Worm (Caenorhabditis elegans) whole organism, midembryonic: ENCODE data around the gene npr-16.

ENCODE experiments used
- T22C8.4 ChIP-seq: fragments of 200-800 bp; sonication (Bioruptor generic); IDR thresholded peaks from 2 replicates; pipeline ENCODE4 v1.3.6; 2022; ENCODE audit warnings: missing genetic modification characterization, missing compliant biosample characterization
- cog-1 ChIP-seq: sonication (generic microtip); optimal IDR thresholded peaks from 2 replicates; lab custom pipeline; 2016; ENCODE audit warnings: missing genetic modification characterization, missing compliant biosample characterization
- flt-1 ChIP-seq: fragments of 200-800 bp; sonication (Bioruptor generic); IDR thresholded peaks from 2 replicates; pipeline ENCODE4 v1.3.6; 2022; ENCODE audit warnings: missing genetic modification characterization, missing compliant biosample characterization
- klf-2 ChIP-seq: fragments of 200-800 bp; sonication (Bioruptor generic); conservative IDR thresholded peaks from 2 replicates; pipeline ENCODE4 v1.3.6; 2022; ENCODE audit warnings: missing genetic modification reagents, missing genetic modification characterization, missing compliant biosample characterization
- med-1 ChIP-seq: sonication (generic microtip); optimal IDR thresholded peaks from 2 replicates; lab custom pipeline; 2017; ENCODE audit warnings: missing genetic modification characterization, mild to moderate bottlenecking, missing compliant biosample characterization, antibody characterized with exemption, missing genetic modification reagents; ENCODE audit not compliant: insufficient read depth
- ref-1 ChIP-seq: fragments of 200-800 bp; sonication (Bioruptor generic); conservative IDR thresholded peaks from 2 replicates; pipeline ENCODE4 v1.3.6; 2022; ENCODE audit warnings: missing genetic modification reagents, missing genetic modification characterization, missing compliant biosample characterization
- tab-1 ChIP-seq: fragments of 200-800 bp; sonication (Bioruptor generic); IDR thresholded peaks from 2 replicates; pipeline ENCODE4 v1.3.6; 2022; ENCODE audit warnings: missing genetic modification characterization, missing compliant biosample characterization
- ztf-23 ChIP-seq: fragments of 200-800 bp; sonication (Bioruptor generic); IDR thresholded peaks from 2 replicates; pipeline ENCODE4 v1.3.6; 2022; ENCODE audit warnings: missing genetic modification reagents, missing genetic modification characterization, missing compliant biosample characterization
- ztf-29 ChIP-seq: fragments of 200-800 bp; sonication (Bioruptor generic); IDR thresholded peaks from 2 replicates; pipeline ENCODE4 v1.3.6; 2022; ENCODE audit warnings: missing genetic modification reagents, missing genetic modification characterization, missing compliant biosample characterization

Gene npr-16

ce11 chrX:3563903-3564302 is 45.3 kb downstream of the npr-16 start, which contains the start of gene vit-4:
TSS of gene vit-4 (minus strand) at chrX:3563965.
- TF ChIP-seq ref-1 (no peak), ztf-23 (GFP tag; lab: Robert Waterston, UW) (no peak), tab-1 (GFP tag; lab: Robert Waterston, UW) (no peak), T22C8.4 (GFP tag; lab: Robert Waterston, UW) (no peak), ztf-29 (GFP tag; lab: Robert Waterston, UW) (no peak), klf-2 (no peak), cog-1 (tag; lab: Kevin White, UChicago) (no peak), med-1 (no peak), flt-1 (GFP tag; lab: Robert Waterston, UW) (no peak)

- TF ChIP-seq klf-2: no peak
- TF ChIP-seq ztf-29 (GFP tag; lab: Robert Waterston, UW): no peak
- TF ChIP-seq ztf-23 (GFP tag; lab: Robert Waterston, UW): no peak
- TF ChIP-seq cog-1 (tag; lab: Kevin White, UChicago): no peak
- TF ChIP-seq ref-1: no peak
- TF ChIP-seq med-1: no peak
- TF ChIP-seq T22C8.4 (GFP tag; lab: Robert Waterston, UW): no peak
Observed at ce11 chrX:3566856-3567255, 48.3 kb downstream of the npr-16 start.

- TF ChIP-seq tab-1 (GFP tag; lab: Robert Waterston, UW): no peak
- no peak for TF ChIP-seq ztf-29 (GFP tag; lab: Robert Waterston, UW)
- no peak for TF ChIP-seq flt-1 (GFP tag; lab: Robert Waterston, UW)
- TF ChIP-seq klf-2: no peak
- no peak for TF ChIP-seq ztf-23 (GFP tag; lab: Robert Waterston, UW)
- TF ChIP-seq med-1: no peak
- no peak for TF ChIP-seq T22C8.4 (GFP tag; lab: Robert Waterston, UW)
- TF ChIP-seq ref-1: no peak
Observed at ce11 chrX:3572490-3572889, 53.9 kb downstream of the npr-16 start, which contains the start of gene vit-3. TSS of gene vit-3 (minus strand) at chrX:3572549.

ce11 chrX:3573482-3573881 is 54.9 kb downstream of the npr-16 start, which contains the start of gene T27A10.5:
TSS of gene T27A10.5 (minus strand) at chrX:3573582.
- TF ChIP-seq tab-1 (GFP tag; lab: Robert Waterston, UW) (no peak), flt-1 (GFP tag; lab: Robert Waterston, UW) (no peak), klf-2 (no peak), ztf-23 (GFP tag; lab: Robert Waterston, UW) (no peak), ztf-29 (GFP tag; lab: Robert Waterston, UW) (no peak), med-1 (no peak), cog-1 (tag; lab: Kevin White, UChicago) (no peak), T22C8.4 (GFP tag; lab: Robert Waterston, UW) (no peak), ref-1 (no peak)

ce11 chrX:3576239-3576638 is 57.6 kb downstream of the npr-16 start, which contains the start of gene ckc-1:
TSS of gene ckc-1 (plus strand) at chrX:3576606.
- TF ChIP-seq cog-1 (tag; lab: Kevin White, UChicago) (no peak), ref-1 (no peak), T22C8.4 (GFP tag; lab: Robert Waterston, UW) (no peak), ztf-23 (GFP tag; lab: Robert Waterston, UW) (no peak), flt-1 (GFP tag; lab: Robert Waterston, UW) (no peak), ztf-29 (GFP tag; lab: Robert Waterston, UW) (no peak), med-1 (no peak), tab-1 (GFP tag; lab: Robert Waterston, UW) (no peak)
